Fruit fly (Drosophila melanogaster) whole organism, embryonic: ENCODE measurements around the gene mei-218.

ENCODE experiments used
- Aef1 ChIP-seq: fragments of 200-800 bp; sonication (Bioruptor generic); IDR thresholded peaks from 3 replicates; pipeline ENCODE4 v1.3.6; 2022; ENCODE audit warnings: missing biosample characterization, missing genetic modification characterization
- C15 ChIP-seq: fragments of 200-800 bp; sonication (Bioruptor generic); IDR thresholded peaks from 3 replicates; pipeline ENCODE4 v1.3.6; 2022; ENCODE audit warnings: missing biosample characterization, missing genetic modification characterization
- CG10147 ChIP-seq: fragments of 200-800 bp; sonication (Bioruptor generic); optimal IDR thresholded peaks from 2 replicates; lab custom pipeline; 2019; ENCODE audit warnings: missing biosample characterization, mild to moderate bottlenecking, missing genetic modification characterization, moderate library complexity
- CG11398 ChIP-seq: fragments of 200-800 bp; sonication (Bioruptor generic); optimal IDR thresholded peaks from 2 replicates; lab custom pipeline; 2016; ENCODE audit warnings: missing biosample characterization, missing genetic modification characterization
- CG14441 ChIP-seq: fragments of 200-800 bp; sonication (Bioruptor generic); IDR thresholded peaks from 2 replicates; pipeline ENCODE4 v1.3.6; 2022; ENCODE audit warnings: missing biosample characterization, missing genetic modification characterization
- CG15269 ChIP-seq: fragments of 200-800 bp; sonication (Bioruptor generic); optimal IDR thresholded peaks from 2 replicates; lab custom pipeline; 2018; ENCODE audit warnings: missing biosample characterization, mild to moderate bottlenecking, missing genetic modification characterization, moderate library complexity
- CG17802 ChIP-seq: fragments of 200-800 bp; sonication (Bioruptor generic); optimal IDR thresholded peaks from 2 replicates; lab custom pipeline; 2018; ENCODE audit warnings: missing biosample characterization, mild to moderate bottlenecking, missing genetic modification characterization, moderate library complexity
- CG2712 ChIP-seq: fragments of 200-800 bp; optimal IDR thresholded peaks from 3 replicates; lab custom pipeline; 2019; ENCODE audit warnings: missing biosample characterization, mild to moderate bottlenecking, missing genetic modification characterization, moderate library complexity
- CG31441 ChIP-seq: fragments of 200-800 bp; sonication (Bioruptor generic); IDR thresholded peaks from 2 replicates; pipeline ENCODE4 v1.3.6; 2022; ENCODE audit warnings: missing biosample characterization, missing genetic modification characterization
- CG3726 ChIP-seq: fragments of 200-800 bp; sonication (Bioruptor generic); IDR thresholded peaks from 3 replicates; pipeline ENCODE4, ENCODE4 v1.3.6; 2022; ENCODE audit warnings: missing biosample characterization, missing genetic modification characterization
- CG4617 ChIP-seq: fragments of 200-800 bp; sonication (Bioruptor generic); optimal IDR thresholded peaks from 3 replicates; lab custom pipeline; 2016; ENCODE audit warnings: missing biosample characterization, missing genetic modification characterization, borderline replicate concordance
- CG4854 ChIP-seq: fragments of 200-800 bp; sonication (Bioruptor generic); optimal IDR thresholded peaks from 2 replicates; lab custom pipeline; 2016; ENCODE audit warnings: missing biosample characterization, missing genetic modification characterization, inconsistent platforms
- CG5180 ChIP-seq: fragments of 200-800 bp; sonication (Bioruptor generic); optimal IDR thresholded peaks from 3 replicates; lab custom pipeline; 2017; ENCODE audit warnings: missing biosample characterization, missing genetic modification characterization, mild to moderate bottlenecking, moderate library complexity, missing genetic modification reagents
- CG6683 ChIP-seq: fragments of 200-800 bp; sonication (Bioruptor generic); optimal IDR thresholded peaks from 2 replicates; lab custom pipeline; 2017; ENCODE audit warnings: missing biosample characterization, mild to moderate bottlenecking, missing genetic modification characterization, missing genetic modification reagents
- CG6765 ChIP-seq: fragments of 200-800 bp; sonication (Bioruptor generic); optimal IDR thresholded peaks from 3 replicates; lab custom pipeline; 2017; ENCODE audit warnings: missing biosample characterization, mild to moderate bottlenecking, missing genetic modification characterization
- CG7556 ChIP-seq: fragments of 200-800 bp; sonication (Bioruptor generic); optimal IDR thresholded peaks from 2 replicates; lab custom pipeline; 2017; ENCODE audit warnings: missing biosample characterization, mild to moderate bottlenecking, missing genetic modification characterization
- CG7745 ChIP-seq: fragments of 200-800 bp; sonication (Bioruptor generic); optimal IDR thresholded peaks from 2 replicates; lab custom pipeline; 2018; ENCODE audit warnings: missing biosample characterization, mild to moderate bottlenecking, missing genetic modification characterization, moderate library complexity
- CG9437 ChIP-seq: fragments of 200-800 bp; sonication (Bioruptor generic); optimal IDR thresholded peaks from 2 replicates; lab custom pipeline; 2018; ENCODE audit warnings: missing biosample characterization, mild to moderate bottlenecking, missing genetic modification characterization
- CG9727 ChIP-seq: fragments of 200-800 bp; sonication (Bioruptor generic); optimal IDR thresholded peaks from 3 replicates; lab custom pipeline; 2017; ENCODE audit warnings: missing biosample characterization, mild to moderate bottlenecking, missing genetic modification characterization
- Chrac-16 ChIP-seq: fragments of 200-800 bp; sonication (Bioruptor generic); optimal IDR thresholded peaks from 3 replicates; lab custom pipeline; 2016; ENCODE audit warnings: missing biosample characterization, missing genetic modification characterization
- CrebB ChIP-seq: fragments of 200-800 bp; sonication (Bioruptor generic); optimal IDR thresholded peaks from 3 replicates; lab custom pipeline; 2018; ENCODE audit warnings: missing biosample characterization, mild to moderate bottlenecking, missing genetic modification characterization
- Gsc ChIP-seq: fragments of 200-800 bp; sonication (Bioruptor generic); IDR thresholded peaks from 2 replicates; pipeline ENCODE4 v1.3.6; 2022; ENCODE audit warnings: missing biosample characterization, missing genetic modification characterization
- HLH4C ChIP-seq: fragments of 200-800 bp; sonication (Bioruptor generic); IDR thresholded peaks from 3 replicates; pipeline ENCODE4 v1.3.6; 2022; ENCODE audit warnings: missing biosample characterization, missing genetic modification characterization; ENCODE audit not compliant: partially characterized antibody
- Hr51 ChIP-seq, 2 experiments: fragments of 200-800 bp; sonication (Bioruptor generic); optimal IDR thresholded peaks; 2 replicates in 1 of 2; 3 replicates in 1 of 2; lab custom pipeline; 2016 to 2018; ENCODE audit warnings: missing biosample characterization in 2 of 2, missing genetic modification characterization in 2 of 2, mild to moderate bottlenecking in 1 of 2, moderate library complexity in 1 of 2
- Med ChIP-seq: fragments of 200-800 bp; sonication (Bioruptor generic); peaks from one replicate; lab custom pipeline; 2016; ENCODE audit warnings: missing biosample characterization, missing genetic modification characterization, mild to moderate bottlenecking, inconsistent platforms, moderate library complexity
- Myb ChIP-seq: fragments of 200-800 bp; sonication (Bioruptor generic); optimal IDR thresholded peaks from 2 replicates; lab custom pipeline; 2016; ENCODE audit warnings: missing biosample characterization, missing genetic modification characterization
- Oli ChIP-seq: fragments of 200-800 bp; sonication (Bioruptor generic); optimal IDR thresholded peaks from 2 replicates; lab custom pipeline; 2018; ENCODE audit warnings: missing biosample characterization, mild to moderate bottlenecking, missing genetic modification characterization, moderate library complexity
- Pdp1 ChIP-seq, 2 experiments: fragments of 200-800 bp; sonication (Bioruptor generic); optimal IDR thresholded peaks; 3 replicates each; lab custom pipeline; 2016; ENCODE audit warnings: missing biosample characterization in 2 of 2, missing genetic modification characterization in 2 of 2, mild to moderate bottlenecking in 1 of 2, moderate library complexity in 1 of 2
- ato ChIP-seq: fragments of 200-800 bp; sonication (Bioruptor generic); IDR thresholded peaks from 2 replicates; pipeline ENCODE4 v1.3.6; 2022; ENCODE audit warnings: missing biosample characterization, missing genetic modification characterization; ENCODE audit not compliant: partially characterized antibody
- bcd ChIP-seq: fragments of 200-800 bp; sonication (Bioruptor generic); optimal IDR thresholded peaks from 2 replicates; lab custom pipeline; 2017; ENCODE audit warnings: missing biosample characterization, mild to moderate bottlenecking, missing genetic modification characterization
- corto ChIP-seq: fragments of 200-800 bp; sonication (Bioruptor generic); optimal IDR thresholded peaks from 2 replicates; lab custom pipeline; 2016; ENCODE audit warnings: missing biosample characterization, mild to moderate bottlenecking, missing genetic modification characterization, moderate library complexity
- crol ChIP-seq: fragments of 200-800 bp; sonication (Bioruptor generic); IDR thresholded peaks from 2 replicates; pipeline ENCODE4 v1.3.6; 2022; ENCODE audit warnings: missing biosample characterization, missing genetic modification characterization
- danr ChIP-seq: fragments of 200-800 bp; sonication (Bioruptor generic); IDR thresholded peaks from 2 replicates; pipeline ENCODE4 v1.3.6; 2022; ENCODE audit warnings: missing biosample characterization, missing genetic modification characterization
- dmrt99B ChIP-seq: fragments of 200-800 bp; sonication (Bioruptor generic); optimal IDR thresholded peaks from 2 replicates; lab custom pipeline; 2018; ENCODE audit warnings: missing biosample characterization, mild to moderate bottlenecking, missing genetic modification characterization, moderate library complexity
- gcm ChIP-seq: fragments of 200-800 bp; sonication (Bioruptor generic); optimal IDR thresholded peaks from 2 replicates; lab custom pipeline; 2019; ENCODE audit warnings: missing biosample characterization, mild to moderate bottlenecking, missing genetic modification characterization, moderate library complexity
- gem ChIP-seq: fragments of 200-800 bp; sonication (Bioruptor generic); optimal IDR thresholded peaks from 2 replicates; lab custom pipeline; 2019; ENCODE audit warnings: missing biosample characterization, mild to moderate bottlenecking, missing genetic modification characterization, moderate library complexity
- grau ChIP-seq: fragments of 200-800 bp; optimal IDR thresholded peaks from 3 replicates; lab custom pipeline; 2019; ENCODE audit warnings: missing biosample characterization, mild to moderate bottlenecking, missing genetic modification characterization, moderate library complexity
- gt ChIP-seq: fragments of 200-800 bp; sonication (Bioruptor generic); IDR thresholded peaks from 2 replicates; pipeline ENCODE4 v1.3.6; 2022; ENCODE audit warnings: missing biosample characterization, missing genetic modification characterization
- klu ChIP-seq: fragments of 200-800 bp; sonication (Bioruptor generic); IDR thresholded peaks from 2 replicates; pipeline ENCODE4 v1.3.6; 2022; ENCODE audit warnings: missing biosample characterization, missing genetic modification characterization
- nmo ChIP-seq: fragments of 200-800 bp; sonication (Bioruptor generic); optimal IDR thresholded peaks from 2 replicates; lab custom pipeline; 2018; ENCODE audit warnings: missing biosample characterization, mild to moderate bottlenecking, missing genetic modification characterization, moderate library complexity
- oc ChIP-seq: fragments of 200-800 bp; sonication (Bioruptor generic); optimal IDR thresholded peaks from 2 replicates; lab custom pipeline; 2018; ENCODE audit warnings: missing biosample characterization, mild to moderate bottlenecking, missing genetic modification characterization, moderate library complexity
- pho ChIP-seq: fragments of 200-800 bp; sonication (Bioruptor generic); optimal IDR thresholded peaks from 2 replicates; lab custom pipeline; 2016; ENCODE audit warnings: missing biosample characterization, missing genetic modification characterization
- run ChIP-seq: fragments of 200-800 bp; sonication (Bioruptor generic); optimal IDR thresholded peaks from 3 replicates; lab custom pipeline; 2018; ENCODE audit warnings: missing biosample characterization, mild to moderate bottlenecking, missing genetic modification characterization
- scrt ChIP-seq: fragments of 200-800 bp; sonication (Bioruptor generic); optimal IDR thresholded peaks from 2 replicates; lab custom pipeline; 2018; ENCODE audit warnings: missing biosample characterization, mild to moderate bottlenecking, missing genetic modification characterization, moderate library complexity
- seq ChIP-seq: fragments of 200-800 bp; sonication (Bioruptor generic); IDR thresholded peaks from 2 replicates; pipeline ENCODE4 v1.3.6; 2022; ENCODE audit warnings: missing biosample characterization, missing genetic modification characterization
- sisA ChIP-seq: fragments of 200-800 bp; sonication (Bioruptor generic); IDR thresholded peaks from 2 replicates; pipeline ENCODE4 v1.3.6; 2022; ENCODE audit warnings: missing biosample characterization, missing genetic modification characterization
- slou ChIP-seq: fragments of 200-800 bp; sonication (Bioruptor generic); optimal IDR thresholded peaks from 3 replicates; lab custom pipeline; 2016; ENCODE audit warnings: missing biosample characterization, missing genetic modification characterization
- trem ChIP-seq: fragments of 200-800 bp; optimal IDR thresholded peaks from 3 replicates; lab custom pipeline; 2019; ENCODE audit warnings: missing biosample characterization, mild to moderate bottlenecking, missing genetic modification characterization, moderate library complexity
- vvl ChIP-seq: fragments of 200-800 bp; sonication (Bioruptor generic); IDR thresholded peaks from 2 replicates; pipeline ENCODE4 v1.3.6; 2022; ENCODE audit warnings: missing biosample characterization, missing genetic modification characterization
- wdn ChIP-seq: fragments of 200-800 bp; sonication (Bioruptor generic); IDR thresholded peaks from 2 replicates; pipeline ENCODE4 v1.3.6; 2022; ENCODE audit warnings: missing biosample characterization, missing genetic modification characterization
- zf30C ChIP-seq: fragments of 200-800 bp; sonication (Bioruptor generic); optimal IDR thresholded peaks from 3 replicates; lab custom pipeline; 2018; ENCODE audit warnings: missing biosample characterization, mild to moderate bottlenecking, missing genetic modification characterization

Gene mei-218

dm6 chrX:17113324-17113723 is 29.5 kb downstream of the mei-218 start (continued):
- TF ChIP-seq CG14441 (GFP tag; lab: Robert Waterston, UW) (no peak), CG11398 (GFP tag; lab: Kevin White, UChicago) (no peak), Gsc (GFP tag; lab: Robert Waterston, UW) (no peak), Aef1 (no peak), CG31441 (GFP tag; lab: Robert Waterston, UW) (0 out of 2 replicates have a peak, but pooled peaks have one; percentile 12), oc (tag; lab: Kevin White, UChicago) (no peak), sisA (GFP tag; lab: Robert Waterston, UW) (0 out of 2 replicates have a peak, but pooled peaks have one; percentile 17), Oli (tag; lab: Kevin White, UChicago) (peak; percentile 15), CG5180 (GFP tag; lab: Kevin White, UChicago) (no peak), CG6765 (GFP tag; lab: Kevin White, UChicago) (no peak), CG4854 (GFP tag; lab: Kevin White, UChicago) (no peak), zf30C (GFP tag; lab: Kevin White, UChicago) (peak; percentile 33), run (tag; lab: Kevin White, UChicago) (no peak), CG6683 (GFP tag; lab: Kevin White, UChicago) (no peak), gcm (GFP tag; lab: Kevin White, UChicago) (peak; percentile 23), Pdp1 (GFP tag; optimal IDR thresholded peaks at IDR 0.05; lab: Kevin White, UChicago) (no peak), slou (GFP tag; lab: Kevin White, UChicago) (no peak), scrt (GFP tag; lab: Kevin White, UChicago) (no peak), CG3726 (GFP tag; lab: Robert Waterston, UW) (no peak), CG9437 (peak; percentile 3), CG9727 (no peak), seq (GFP tag; lab: Robert Waterston, UW) (no peak), CG7556 (GFP tag; lab: Kevin White, UChicago) (peak; percentile 16), dmrt99B (peak; percentile 44), HLH4C (GFP tag; lab: Robert Waterston, UW) (no peak), Med (GFP tag; lab: Kevin White, UChicago) (no peak), Chrac-16 (GFP tag; lab: Kevin White, UChicago) (no peak), CG10147 (no peak), grau (tag; lab: Kevin White, UChicago) (peak; percentile 21), CG7745 (tag; lab: Kevin White, UChicago) (no peak), CrebB (tag; lab: Kevin White, UChicago) (no peak), C15 (no peak), corto (GFP tag; lab: Kevin White, UChicago) (no peak), trem (no peak), klu (GFP tag; lab: Robert Waterston, UW) (no peak), gem (tag; lab: Kevin White, UChicago) (peak; percentile 62), wdn (no peak), CG4617 (no peak), crol (no peak), Myb (no peak), pho (GFP tag; lab: Kevin White, UChicago) (no peak), gt (GFP tag; lab: Robert Waterston, UW) (no peak), nmo (GFP tag; lab: Kevin White, UChicago) (peak; percentile 34), CG2712 (tag; lab: Kevin White, UChicago) (no peak), bcd (GFP tag; lab: Kevin White, UChicago) (no peak), ato (GFP tag; lab: Robert Waterston, UW) (no peak), danr (no peak), CG15269 (tag; lab: Kevin White, UChicago) (peak; percentile 8), CG17802 (tag; lab: Kevin White, UChicago) (no peak), Hr51 (GFP tag; optimal IDR thresholded peaks at IDR 0.05; lab: Kevin White, UChicago) (peak in 1 of 2 experiments; percentile 60), vvl (GFP tag; lab: Robert Waterston, UW) (no peak)
